Fruit fly (Drosophila melanogaster) whole organism, prepupa: Measurements from ENCODE around the gene CG33272.

Experiments used
- Blimp-1 ChIP-seq: fragments of 200-800 bp; sonication (Bioruptor generic); optimal IDR thresholded peaks from 3 replicates; lab custom pipeline; 2017; ENCODE audit warnings: missing biosample characterization, missing genetic modification characterization, mild to moderate bottlenecking, moderate library complexity, missing genetic modification reagents
- CG11762 ChIP-seq: fragments of 200-800 bp; sonication (Bioruptor generic); optimal IDR thresholded peaks from 3 replicates; lab custom pipeline; 2016; ENCODE audit warnings: missing biosample characterization, missing genetic modification characterization; ENCODE audit not compliant: insufficient read depth
- CG11902 ChIP-seq: fragments of 200-800 bp; sonication (Bioruptor generic); optimal IDR thresholded peaks from 3 replicates; lab custom pipeline; 2016; ENCODE audit warnings: missing biosample characterization, missing genetic modification characterization
- CG15336 ChIP-seq: fragments of 200-800 bp; sonication (Bioruptor generic); IDR thresholded peaks from 2 replicates; pipeline ENCODE4 v1.3.6; 2022; ENCODE audit warnings: missing biosample characterization, missing genetic modification characterization
- CG1621 ChIP-seq: fragments of 200-800 bp; sonication (Bioruptor generic); optimal IDR thresholded peaks from 3 replicates; lab custom pipeline; 2018; ENCODE audit warnings: missing biosample characterization, mild to moderate bottlenecking, missing genetic modification characterization
- CG32006 ChIP-seq: fragments of 200-800 bp; sonication (Bioruptor generic); optimal IDR thresholded peaks from 3 replicates; lab custom pipeline; 2017; ENCODE audit warnings: missing biosample characterization, mild to moderate bottlenecking, missing genetic modification characterization
- CG34406 ChIP-seq: fragments of 200-800 bp; sonication (Bioruptor generic); optimal IDR thresholded peaks from 3 replicates; lab custom pipeline; 2016; ENCODE audit warnings: missing biosample characterization, missing genetic modification characterization
- CG4318 ChIP-seq: fragments of 200-800 bp; sonication (Bioruptor generic); optimal IDR thresholded peaks from 3 replicates; lab custom pipeline; 2017; ENCODE audit warnings: missing biosample characterization, mild to moderate bottlenecking, missing genetic modification characterization
- CG6163 ChIP-seq: fragments of 200-800 bp; sonication (Bioruptor generic); IDR thresholded peaks from 3 replicates; pipeline ENCODE4 v1.3.6; 2022; ENCODE audit warnings: missing biosample characterization, missing genetic modification characterization
- CG6276 ChIP-seq: fragments of 200-800 bp; sonication (Bioruptor generic); optimal IDR thresholded peaks from 2 replicates; lab custom pipeline; 2017; ENCODE audit warnings: missing biosample characterization, mild to moderate bottlenecking, missing genetic modification characterization
- CG6808 ChIP-seq: fragments of 200-800 bp; sonication (Bioruptor generic); optimal IDR thresholded peaks from 3 replicates; lab custom pipeline; 2017; ENCODE audit warnings: missing biosample characterization, missing genetic modification characterization, mild to moderate bottlenecking, moderate library complexity, missing genetic modification reagents
- CG6854 ChIP-seq: fragments of 200-800 bp; sonication (Bioruptor generic); optimal IDR thresholded peaks from 2 replicates; lab custom pipeline; 2017; ENCODE audit warnings: missing biosample characterization, mild to moderate bottlenecking, missing genetic modification characterization
- CG7368 ChIP-seq: fragments of 200-800 bp; sonication (Bioruptor generic); optimal IDR thresholded peaks from 3 replicates; lab custom pipeline; 2016; ENCODE audit warnings: missing biosample characterization, missing genetic modification characterization
- CG8119 ChIP-seq: fragments of 200-800 bp; sonication (Bioruptor generic); IDR thresholded peaks from 3 replicates; pipeline ENCODE4 v1.3.6; 2022; ENCODE audit warnings: missing biosample characterization, missing genetic modification characterization
- CG8319 ChIP-seq: fragments of 200-800 bp; sonication (Bioruptor generic); optimal IDR thresholded peaks from 3 replicates; lab custom pipeline; 2016; ENCODE audit warnings: missing biosample characterization, missing genetic modification characterization
- CG9139 ChIP-seq: fragments of 200-800 bp; sonication (Bioruptor generic); optimal IDR thresholded peaks from 3 replicates; lab custom pipeline; 2017; ENCODE audit warnings: missing biosample characterization, mild to moderate bottlenecking, missing genetic modification characterization
- Eip75B ChIP-seq: fragments of 200-800 bp; sonication (Bioruptor generic); optimal IDR thresholded peaks from 3 replicates; lab custom pipeline; 2016; ENCODE audit warnings: missing biosample characterization, missing genetic modification characterization
- Eip78C ChIP-seq: fragments of 200-800 bp; sonication (Bioruptor generic); peaks from one replicate; lab custom pipeline; 2016; ENCODE audit warnings: missing biosample characterization, missing genetic modification characterization
- Eip93F ChIP-seq: fragments of 200-800 bp; sonication (Bioruptor generic); optimal IDR thresholded peaks from 2 replicates; lab custom pipeline; 2016; ENCODE audit warnings: missing biosample characterization, mild to moderate bottlenecking, missing genetic modification characterization
- Gug ChIP-seq: fragments of 200-800 bp; sonication (Bioruptor generic); IDR thresholded peaks from 2 replicates; pipeline ENCODE4 v1.3.6; 2022; ENCODE audit warnings: missing biosample characterization, missing genetic modification characterization
- Hr38 ChIP-seq: sonication (Bioruptor generic); optimal IDR thresholded peaks from 2 replicates; lab custom pipeline; 2016; ENCODE audit warnings: missing biosample characterization, missing genetic modification characterization
- Hr4 ChIP-seq: fragments of 200-800 bp; sonication (Bioruptor generic); optimal IDR thresholded peaks from 3 replicates; lab custom pipeline; 2016; ENCODE audit warnings: missing biosample characterization, missing genetic modification characterization
- Lpt ChIP-seq: fragments of 200-800 bp; sonication (Bioruptor generic); optimal IDR thresholded peaks from 3 replicates; lab custom pipeline; 2016; ENCODE audit warnings: missing biosample characterization, missing genetic modification characterization
- Met ChIP-seq: fragments of 200-800 bp; sonication (Bioruptor generic); optimal IDR thresholded peaks from 3 replicates; lab custom pipeline; 2016; ENCODE audit warnings: missing biosample characterization, missing genetic modification characterization
- OdsH ChIP-seq: fragments of 200-800 bp; sonication (Bioruptor generic); optimal IDR thresholded peaks from 3 replicates; lab custom pipeline; 2016; ENCODE audit warnings: missing biosample characterization, missing genetic modification characterization
- Smox ChIP-seq: fragments of 200-800 bp; sonication (Bioruptor generic); optimal IDR thresholded peaks from 3 replicates; lab custom pipeline; 2016; ENCODE audit warnings: missing biosample characterization, missing genetic modification characterization
- Sox102F ChIP-seq: fragments of 200-800 bp; sonication (Bioruptor generic); optimal IDR thresholded peaks from 2 replicates; lab custom pipeline; 2016; ENCODE audit warnings: missing biosample characterization, mild to moderate bottlenecking, missing genetic modification characterization
- Sox14 ChIP-seq: fragments of 200-800 bp; sonication (Bioruptor generic); optimal IDR thresholded peaks from 3 replicates; lab custom pipeline; 2016; ENCODE audit warnings: missing biosample characterization, missing genetic modification characterization
- dac ChIP-seq: fragments of 200-800 bp; sonication (Bioruptor generic); optimal IDR thresholded peaks from 2 replicates; lab custom pipeline; 2017; ENCODE audit warnings: missing biosample characterization, mild to moderate bottlenecking, missing genetic modification characterization
- esn ChIP-seq: fragments of 200-800 bp; sonication (Bioruptor generic); optimal IDR thresholded peaks from 2 replicates; lab custom pipeline; 2016; ENCODE audit warnings: missing biosample characterization, mild to moderate bottlenecking, missing genetic modification characterization, moderate library complexity
- fkh ChIP-seq: fragments of 200-800 bp; sonication (Bioruptor generic); optimal IDR thresholded peaks from 3 replicates; lab custom pipeline; 2017; ENCODE audit warnings: missing biosample characterization, mild to moderate bottlenecking, missing genetic modification characterization, moderate library complexity
- net ChIP-seq: fragments of 200-800 bp; sonication (Bioruptor generic); optimal IDR thresholded peaks from 3 replicates; lab custom pipeline; 2016; ENCODE audit warnings: missing biosample characterization, missing genetic modification characterization
- pdm3 ChIP-seq: fragments of 200-800 bp; sonication (Bioruptor generic); optimal IDR thresholded peaks from 3 replicates; lab custom pipeline; 2016; ENCODE audit warnings: missing biosample characterization, missing genetic modification characterization
- salr ChIP-seq, 2 experiments: fragments of 200-800 bp; sonication (Bioruptor generic); optimal IDR thresholded peaks; 3 replicates each; lab custom pipeline; 2016 to 2018; ENCODE audit warnings: missing biosample characterization in 2 of 2, missing genetic modification characterization in 2 of 2, mild to moderate bottlenecking in 1 of 2
- spab ChIP-seq: fragments of 200-800 bp; sonication (Bioruptor generic); optimal IDR thresholded peaks from 2 replicates; lab custom pipeline; 2017; ENCODE audit warnings: missing biosample characterization, mild to moderate bottlenecking, missing genetic modification characterization, missing genetic modification reagents
- svp ChIP-seq: fragments of 200-800 bp; sonication (Bioruptor generic); peaks from one replicate; lab custom pipeline; 2016; ENCODE audit warnings: missing biosample characterization, missing genetic modification characterization
- topi ChIP-seq: fragments of 200-800 bp; sonication (Bioruptor generic); optimal IDR thresholded peaks from 3 replicates; lab custom pipeline; 2016; ENCODE audit warnings: missing biosample characterization, missing genetic modification characterization
- vri ChIP-seq: fragments of 200-800 bp; sonication (Bioruptor generic); optimal IDR thresholded peaks from 3 replicates; lab custom pipeline; 2016; ENCODE audit warnings: missing biosample characterization, mild to moderate bottlenecking, missing genetic modification characterization

Gene CG33272

dm6 chr3L:11531300-11531699 is 20.9 kb upstream of the CG33272 start:
- TF ChIP-seq Sox14 (GFP tag; lab: Kevin White, UChicago) (peak; percentile 17), CG1621 (tag; lab: Kevin White, UChicago) (no peak), CG4318 (GFP tag; lab: Kevin White, UChicago) (no peak), Eip78C (GFP tag; lab: Kevin White, UChicago) (peak; percentile 57), Eip93F (GFP tag; lab: Kevin White, UChicago) (peak; percentile 20), dac (no peak), svp (no peak), Eip75B (GFP tag; lab: Kevin White, UChicago) (no peak), fkh (GFP tag; lab: Kevin White, UChicago) (peak; percentile 19)
- TF ChIP-seq, all 60 proteins: peak for 4

- peak; percentile 61 for TF ChIP-seq fkh (GFP tag; lab: Kevin White, UChicago)
- TF ChIP-seq Sox102F = no peak
Measured at dm6 chr3L:11530370-11530769, 20.0 kb upstream of the CG33272 start.

DNA sequence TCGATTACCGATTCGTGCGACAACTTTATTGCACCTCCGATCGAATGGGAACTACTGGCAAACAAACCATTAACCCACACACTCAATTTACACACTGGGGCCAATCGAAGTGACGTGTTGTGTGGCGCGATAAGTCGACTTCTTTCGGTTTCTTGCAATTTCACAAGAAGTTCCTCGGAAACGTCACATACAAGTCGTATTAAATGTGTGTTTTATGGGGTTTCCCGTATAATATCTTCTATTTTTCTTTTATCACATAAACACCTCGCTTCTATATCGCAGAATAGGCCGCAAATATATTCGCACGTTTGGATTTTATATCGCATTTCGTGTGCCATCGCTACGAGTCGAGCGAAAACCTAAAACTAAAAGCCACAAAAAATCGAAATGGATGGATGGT is 19.3 kb upstream of the CG33272 start:
- TF ChIP-seq CG15336 (GFP tag; lab: Robert Waterston, UW) (no peak), CG6808 (GFP tag; lab: Kevin White, UChicago) (no peak), CG34406 (GFP tag; lab: Kevin White, UChicago) (no peak), dac (no peak), OdsH (GFP tag; lab: Kevin White, UChicago) (no peak), CG11902 (no peak), svp (no peak)

DNA sequence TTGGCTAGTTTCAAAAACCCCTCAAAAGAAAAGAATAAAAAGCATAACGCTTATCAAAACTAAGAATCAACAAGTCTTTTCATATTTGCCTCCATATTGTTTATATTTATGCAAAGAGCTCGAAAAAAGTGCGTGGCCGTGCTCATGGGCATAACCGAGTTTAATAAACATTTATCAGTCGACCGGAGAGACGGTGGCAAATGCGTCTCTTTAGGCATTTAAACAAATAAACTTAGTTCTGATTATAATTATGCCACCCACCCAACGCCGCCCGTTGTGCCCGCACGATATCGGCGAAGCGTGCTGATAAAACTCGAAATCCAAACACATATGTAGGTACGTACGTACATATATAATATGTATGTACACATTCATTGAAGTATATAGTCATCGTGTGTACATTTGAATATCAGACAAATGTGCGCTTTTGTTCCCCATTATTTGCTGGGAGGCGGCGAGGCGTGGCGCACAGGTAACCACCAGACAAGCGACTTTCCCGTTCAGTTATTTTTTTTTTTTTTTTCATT is 18.1 kb upstream of the CG33272 start:
- TF ChIP-seq Hr38 (GFP tag; lab: Kevin White, UChicago) (no peak), CG15336 (GFP tag; lab: Robert Waterston, UW) (0 out of 2 replicates have a peak, but pooled peaks have one; percentile 17), Eip78C (GFP tag; lab: Kevin White, UChicago) (peak; percentile 33), dac (no peak), Eip93F (GFP tag; lab: Kevin White, UChicago) (no peak), fkh (GFP tag; lab: Kevin White, UChicago) (peak; percentile 90), CG7368 (no peak), pdm3 (GFP tag; lab: Kevin White, UChicago) (no peak), net (GFP tag; lab: Kevin White, UChicago) (no peak), vri (GFP tag; lab: Kevin White, UChicago) (peak; percentile 60)

DNA sequence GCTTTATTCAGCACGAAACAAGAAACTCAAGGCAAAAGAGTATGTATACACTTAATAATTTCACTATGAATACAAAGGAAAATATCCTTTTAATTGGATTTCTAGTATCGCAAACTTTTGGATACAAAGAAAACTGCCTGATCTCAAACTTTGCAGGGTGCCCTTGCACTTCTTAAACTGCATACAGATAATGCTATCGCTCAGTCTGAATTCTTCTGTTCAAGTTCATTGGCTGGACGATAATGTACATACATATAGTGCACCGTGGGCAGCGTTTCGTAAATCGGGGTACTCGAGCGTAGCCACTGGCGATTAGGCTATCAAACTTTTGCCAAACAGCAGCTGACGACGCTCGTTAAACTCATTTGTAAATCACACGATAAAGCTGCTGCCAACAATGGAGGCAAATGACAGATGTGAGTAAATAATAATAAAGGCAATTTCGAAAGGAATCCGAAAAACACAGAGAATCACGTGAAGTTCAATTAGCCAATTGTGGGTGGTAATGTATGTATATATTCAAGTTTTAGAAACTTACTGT is 16.3 kb upstream of the CG33272 start:
- TF ChIP-seq CG32006 (GFP tag; lab: Kevin White, UChicago) (no peak), CG6808 (GFP tag; lab: Kevin White, UChicago) (no peak), spab (GFP tag; lab: Kevin White, UChicago) (no peak), svp (peak; percentile 72), dac (no peak), pdm3 (GFP tag; lab: Kevin White, UChicago) (no peak), CG8319 (GFP tag; lab: Kevin White, UChicago) (no peak), CG8119 (GFP tag; lab: Robert Waterston, UW) (no peak), Eip93F (GFP tag; lab: Kevin White, UChicago) (no peak), Sox14 (GFP tag; lab: Kevin White, UChicago) (peak; percentile 11), vri (GFP tag; lab: Kevin White, UChicago) (peak; percentile 7), Lpt (GFP tag; lab: Kevin White, UChicago) (no peak), Hr4 (GFP tag; lab: Kevin White, UChicago) (no peak), CG6854 (GFP tag; lab: Kevin White, UChicago) (no peak), Sox102F (no peak), esn (GFP tag; lab: Kevin White, UChicago) (no peak)

DNA sequence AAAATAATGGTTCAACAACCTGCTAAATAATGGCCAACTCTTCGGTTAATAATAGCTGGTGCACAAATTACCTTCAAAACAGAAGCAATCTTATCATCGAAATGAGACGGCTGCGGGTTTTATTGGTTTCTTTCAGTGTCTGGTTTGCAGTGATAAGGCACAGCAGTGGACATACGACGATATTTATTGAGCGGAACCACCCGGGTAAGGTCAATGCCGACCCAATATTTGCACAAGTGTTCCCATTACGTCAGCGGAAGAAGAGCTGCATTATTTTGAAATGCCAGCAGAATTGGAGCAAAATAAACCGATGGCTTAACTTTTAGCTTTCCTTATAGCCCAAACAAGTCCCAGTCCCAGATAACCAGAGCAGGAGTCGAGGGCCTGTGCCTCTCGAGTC is 15.4 kb upstream of the CG33272 start:
- TF ChIP-seq CG6163 (no peak), Gug (GFP tag; lab: Robert Waterston, UW) (no peak), svp (peak; percentile 96), topi (GFP tag; lab: Kevin White, UChicago) (no peak), salr (GFP tag; optimal IDR thresholded peaks at IDR 0.05; lab: Kevin White, UChicago) (no peak), fkh (GFP tag; lab: Kevin White, UChicago) (peak; percentile 30), CG11762 (GFP tag; lab: Kevin White, UChicago) (no peak), CG6854 (GFP tag; lab: Kevin White, UChicago) (peak; percentile 19), CG8119 (GFP tag; lab: Robert Waterston, UW) (no peak), esn (GFP tag; lab: Kevin White, UChicago) (peak; percentile 29), Smox (no peak), Eip78C (GFP tag; lab: Kevin White, UChicago) (peak; percentile 20), CG15336 (GFP tag; lab: Robert Waterston, UW) (no peak), CG4318 (GFP tag; lab: Kevin White, UChicago) (no peak), Blimp-1 (no peak), Eip93F (GFP tag; lab: Kevin White, UChicago) (no peak), Met (GFP tag; lab: Kevin White, UChicago) (peak; percentile 3), CG6276 (GFP tag; lab: Kevin White, UChicago) (no peak), Sox14 (GFP tag; lab: Kevin White, UChicago) (no peak), CG9139 (no peak), CG6808 (GFP tag; lab: Kevin White, UChicago) (no peak)
